Fruit fly (Drosophila melanogaster) whole organism, pupa: Measurements from ENCODE around the gene PH4alphaPV.

Experiments
- CG12605 ChIP-seq: fragments of 200-800 bp; sonication (Bioruptor generic); IDR thresholded peaks from 2 replicates; pipeline ENCODE4 v1.3.6; 2022; ENCODE audit warnings: missing biosample characterization, missing genetic modification characterization
- CG13204 ChIP-seq: fragments of 200-800 bp; sonication (Bioruptor generic); optimal IDR thresholded peaks from 2 replicates; lab custom pipeline; 2018; ENCODE audit warnings: missing biosample characterization, mild to moderate bottlenecking, missing genetic modification characterization, moderate library complexity
- CG14655 ChIP-seq: fragments of 200-800 bp; sonication (Bioruptor generic); optimal IDR thresholded peaks from 3 replicates; lab custom pipeline; 2017; ENCODE audit warnings: mild to moderate bottlenecking, missing biosample characterization, missing genetic modification reagents, missing genetic modification characterization
- CG17806 ChIP-seq: fragments of 200-800 bp; sonication (Bioruptor generic); optimal IDR thresholded peaks from 2 replicates; lab custom pipeline; 2018; ENCODE audit warnings: missing biosample characterization, mild to moderate bottlenecking, missing genetic modification characterization, moderate library complexity
- CG34367 ChIP-seq: fragments of 200-800 bp; sonication (Bioruptor generic); optimal IDR thresholded peaks from 2 replicates; lab custom pipeline; 2018; ENCODE audit warnings: missing biosample characterization, mild to moderate bottlenecking, missing genetic modification characterization
- CG4496 ChIP-seq: fragments of 200-800 bp; sonication (Bioruptor generic); IDR thresholded peaks from 3 replicates; pipeline ENCODE4 v1.3.6; 2022; ENCODE audit warnings: missing biosample characterization, missing genetic modification characterization
- CG8159 ChIP-seq: fragments of 200-800 bp; sonication (Bioruptor generic); optimal IDR thresholded peaks from 3 replicates; lab custom pipeline; 2018; ENCODE audit warnings: missing biosample characterization, mild to moderate bottlenecking, missing genetic modification characterization, moderate library complexity
- D1 ChIP-seq: fragments of 200-800 bp; sonication (Bioruptor generic); optimal IDR thresholded peaks from 2 replicates; lab custom pipeline; 2018; ENCODE audit warnings: missing biosample characterization, mild to moderate bottlenecking, missing genetic modification characterization, moderate library complexity
- EcR ChIP-seq: fragments of 200-800 bp; sonication (Bioruptor generic); optimal IDR thresholded peaks from 3 replicates; lab custom pipeline; 2019; ENCODE audit warnings: missing biosample characterization, missing genetic modification characterization, mild to moderate bottlenecking, moderate library complexity, missing genetic modification reagents
- Ets98B ChIP-seq: fragments of 200-800 bp; sonication (Bioruptor generic); IDR thresholded peaks from 2 replicates; pipeline ENCODE4 v1.3.6; 2022; ENCODE audit warnings: missing biosample characterization, missing genetic modification characterization
- Snoo ChIP-seq: fragments of 200-800 bp; sonication (Bioruptor generic); optimal IDR thresholded peaks from 3 replicates; lab custom pipeline; 2017; ENCODE audit warnings: missing biosample characterization, mild to moderate bottlenecking, missing genetic modification characterization, inconsistent platforms
- gl ChIP-seq: fragments of 200-800 bp; sonication (Bioruptor generic); optimal IDR thresholded peaks from 2 replicates; lab custom pipeline; 2018; ENCODE audit warnings: missing biosample characterization, mild to moderate bottlenecking, missing genetic modification characterization
- rn ChIP-seq: fragments of 200-800 bp; sonication (Bioruptor generic); IDR thresholded peaks from 2 replicates; pipeline ENCODE4 v1.3.6; 2022; ENCODE audit warnings: missing biosample characterization, missing genetic modification characterization

DNA sequence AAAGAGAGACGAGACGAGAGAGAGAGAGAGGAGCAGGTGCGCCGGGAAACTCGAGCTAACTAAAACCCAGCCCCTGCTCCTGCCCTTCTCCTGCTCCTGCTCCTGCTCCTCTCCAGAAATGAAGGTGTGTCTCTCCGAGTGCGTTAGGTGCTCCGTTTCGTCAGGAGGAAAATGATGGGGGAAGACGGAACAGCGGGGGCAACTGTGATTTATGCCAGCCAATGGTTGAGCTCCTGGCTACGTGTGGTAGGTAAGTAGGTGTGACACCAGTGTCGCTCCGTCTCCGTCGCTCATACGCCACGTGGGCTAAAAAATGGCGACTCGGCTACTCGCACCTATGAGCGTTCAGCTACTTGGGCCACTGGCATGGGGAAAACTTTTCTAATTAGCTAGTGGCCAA, 30.9 kb downstream of the PH4alphaPV start:
- TF ChIP-seq CG34367 = no peak
- no peak for TF ChIP-seq CG4496 (GFP tag; lab: Robert Waterston, UW)
- no peak for TF ChIP-seq Snoo
- no peak for TF ChIP-seq CG13204 (GFP tag; lab: Kevin White, UChicago)
- no peak for TF ChIP-seq CG17806 (tag; lab: Kevin White, UChicago)
- TF ChIP-seq Ets98B (GFP tag; lab: Robert Waterston, UW) = no peak
- TF ChIP-seq rn (GFP tag; lab: Robert Waterston, UW) = no peak
- TF ChIP-seq CG14655 (GFP tag; lab: Kevin White, UChicago) = no peak
- no peak for TF ChIP-seq CG12605 (GFP tag; lab: Robert Waterston, UW)
- TF ChIP-seq gl (tag; lab: Kevin White, UChicago) = no peak
- no peak for TF ChIP-seq CG8159 (tag; lab: Kevin White, UChicago)
- no peak for TF ChIP-seq D1 (tag; lab: Kevin White, UChicago)
- TF ChIP-seq EcR (GFP tag; lab: Kevin White, UChicago) = no peak
